Fruit fly (Drosophila melanogaster): ENCODE results near the gene Cp15.
A peak's percentile ranks its signal among the peaks of the same experiment; 100 is the strongest.

Cp15 gene

dm6 chr3L:8748839-8749238, 20.6 kb downstream of the Cp15 start (continued):
- TF ChIP-seq CG6654 (GFP tag; optimal IDR thresholded peaks at IDR 0.05) = no peak
- TF ChIP-seq Ets65A (GFP tag) = peak; percentile 62
- peak; percentile 3 for TF ChIP-seq CG17912 (GFP tag; optimal IDR thresholded peaks at IDR 0.05)
- no peak for TF ChIP-seq Dref (GFP tag; IDR thresholded peaks at IDR 0.05)
- TF ChIP-seq sob (GFP tag; IDR thresholded peaks at IDR 0.05) = peak; percentile 51; the same call in 1 of the 2 replicates
- peak; percentile 47; the same call in 1 of the 3 replicates for TF ChIP-seq Optix (GFP tag; IDR thresholded peaks at IDR 0.05)
- peak; percentile 42 for TF ChIP-seq CG5245 (GFP tag; optimal IDR thresholded peaks at IDR 0.05)
- TF ChIP-seq maf-S (GFP tag; optimal IDR thresholded peaks at IDR 0.05) = no peak
- no peak for TF ChIP-seq otp (GFP tag; IDR thresholded peaks at IDR 0.05)
- no peak for TF ChIP-seq ERR (GFP tag; optimal IDR thresholded peaks at IDR 0.05)
- TF ChIP-seq CG7928 (GFP tag; optimal IDR thresholded peaks at IDR 0.05) = no peak
- TF ChIP-seq CG7839 (tag; optimal IDR thresholded peaks at IDR 0.05) = peak; percentile 60
- no peak for TF ChIP-seq fd3F (GFP tag; optimal IDR thresholded peaks at IDR 0.05)
- TF ChIP-seq CG4404 (GFP tag; IDR thresholded peaks at IDR 0.05) = 0 out of 2 replicates have a peak, but pooled peaks have one; percentile 12
- peak; percentile 19 for TF ChIP-seq CG12155 (GFP tag; optimal IDR thresholded peaks at IDR 0.05)
- no peak for TF ChIP-seq yki (optimal IDR thresholded peaks at IDR 0.05)
- peak; percentile 15 for TF ChIP-seq mam (GFP tag; optimal IDR thresholded peaks at IDR 0.05)
- TF ChIP-seq Ptx1 (GFP tag; IDR thresholded peaks at IDR 0.05) = peak; percentile 71
- TF ChIP-seq CG30431 (GFP tag; optimal IDR thresholded peaks at IDR 0.05) = peak; percentile 17
- no peak for TF ChIP-seq Ssrp (tag; optimal IDR thresholded peaks at IDR 0.05)
- TF ChIP-seq tup (GFP tag; optimal IDR thresholded peaks at IDR 0.05) = no peak
- no peak for TF ChIP-seq CG15073 (GFP tag; optimal IDR thresholded peaks at IDR 0.05)
- no peak for TF ChIP-seq exex (tag; optimal IDR thresholded peaks at IDR 0.05)
- TF ChIP-seq CG31224 (GFP tag; IDR thresholded peaks at IDR 0.05) = no peak
- no peak for TF ChIP-seq CG12236 (GFP tag; optimal IDR thresholded peaks at IDR 0.05)
- TF ChIP-seq Blimp-1 (GFP tag; optimal IDR thresholded peaks at IDR 0.05) = no peak
- no peak for TF ChIP-seq CG1647 (GFP tag; optimal IDR thresholded peaks at IDR 0.05)
- peak; percentile 40 for TF ChIP-seq Bgb (GFP tag; IDR thresholded peaks at IDR 0.05; ENCODE audit: partially characterized antibody)
- TF ChIP-seq Rfx (GFP tag; IDR thresholded peaks at IDR 0.05) = peak; percentile 83
- TF ChIP-seq CG4424 (GFP tag; optimal IDR thresholded peaks at IDR 0.05) = peak; percentile 9
- TF ChIP-seq Elba2 (GFP tag; optimal IDR thresholded peaks at IDR 0.05) = no peak
- TF ChIP-seq CG7987 (GFP tag; optimal IDR thresholded peaks at IDR 0.05) = no peak
- TF ChIP-seq CG14710 (tag; optimal IDR thresholded peaks at IDR 0.05) = no peak
- TF ChIP-seq br (optimal IDR thresholded peaks at IDR 0.05) = no peak
- no peak for TF ChIP-seq D (optimal IDR thresholded peaks at IDR 0.05)
- TF ChIP-seq D (GFP tag; optimal IDR thresholded peaks at IDR 0.05) = no peak
- peak; percentile 86 for TF ChIP-seq NFAT (GFP tag; IDR thresholded peaks at IDR 0.05)
- TF ChIP-seq sug (tag; optimal IDR thresholded peaks at IDR 0.05) = peak; percentile 25
- no peak for TF ChIP-seq seq (GFP tag; IDR thresholded peaks at IDR 0.05)
- no peak for TF ChIP-seq CG34376 (GFP tag; optimal IDR thresholded peaks at IDR 0.05)
- TF ChIP-seq dmrt11E (tag; optimal IDR thresholded peaks at IDR 0.05) = peak; percentile 31
- TF ChIP-seq Hsf (GFP tag; optimal IDR thresholded peaks at IDR 0.05) = peak; percentile 51
- peak; percentile 28 for TF ChIP-seq Sox102F (GFP tag; optimal IDR thresholded peaks at IDR 0.05)
- no peak for TF ChIP-seq CG3726 (GFP tag; IDR thresholded peaks at IDR 0.05)
- TF ChIP-seq CG12744 (GFP tag; optimal IDR thresholded peaks at IDR 0.05) = no peak
- TF ChIP-seq ftz-f1 (GFP tag; optimal IDR thresholded peaks at IDR 0.05) = no peak
- TF ChIP-seq CG17359 (tag; optimal IDR thresholded peaks at IDR 0.05) = peak; percentile 22
- TF ChIP-seq caup (GFP tag; optimal IDR thresholded peaks at IDR 0.05; ENCODE audit: severe bottlenecking) = no peak
- no peak for TF ChIP-seq CG11696 (GFP tag; IDR thresholded peaks at IDR 0.05)
- peak; percentile 1 for TF ChIP-seq Hr3 (GFP tag; optimal IDR thresholded peaks at IDR 0.05)
- TF ChIP-seq CG3847 (GFP tag; IDR thresholded peaks at IDR 0.05) = peak; percentile 53
- no peak for TF ChIP-seq CG15479 (GFP tag; optimal IDR thresholded peaks at IDR 0.05)
- TF ChIP-seq knrl (GFP tag; IDR thresholded peaks at IDR 0.05; ENCODE audit: partially characterized antibody) = peak; percentile 51; the same call in 1 of the 3 replicates

Measured in whole organism, embryonic.